Worm (Caenorhabditis elegans) whole organism, early embryonic: ENCODE data around the gene nhr-61.
A peak's percentile ranks its signal among the peaks of the same experiment; 100 is the strongest.

Source experiments
- B0310.2 ChIP-seq: sonication (generic microtip); optimal IDR thresholded peaks from 2 replicates; lab custom pipeline; 2016; ENCODE audit warnings: mild to moderate bottlenecking, missing genetic modification characterization, missing compliant biosample characterization
- aly-1 ChIP-seq: sonication (generic microtip); optimal IDR thresholded peaks from 2 replicates; lab custom pipeline; 2016; ENCODE audit warnings: missing genetic modification characterization, missing compliant biosample characterization
- ama-1 ChIP-seq: fragments of 150-350 bp; optimal IDR thresholded peaks from 2 replicates; lab custom pipeline; 2014
- ceh-36 ChIP-seq: sonication (generic microtip); optimal IDR thresholded peaks from 2 replicates; lab custom pipeline; 2016; ENCODE audit warnings: missing genetic modification characterization, inconsistent platforms, missing compliant biosample characterization
- flt-1 ChIP-seq: fragments of 200-800 bp; sonication (Bioruptor generic); IDR thresholded peaks from 2 replicates; pipeline ENCODE4 v1.3.6; 2022; ENCODE audit warnings: missing genetic modification characterization, missing compliant biosample characterization
- hnd-1 ChIP-seq: sonication (generic microtip); optimal IDR thresholded peaks from 2 replicates; lab custom pipeline; 2016; ENCODE audit warnings: missing genetic modification characterization, missing compliant biosample characterization
- scrt-1 ChIP-seq: fragments of 200-800 bp; sonication (Bioruptor generic); IDR thresholded peaks from 2 replicates; pipeline ENCODE4 v1.3.6; 2022; ENCODE audit warnings: missing genetic modification characterization, missing compliant biosample characterization
- sea-1 ChIP-seq: fragments of 200-800 bp; sonication (Bioruptor generic); conservative IDR thresholded peaks from 2 replicates; pipeline ENCODE4 v1.3.6; 2022; ENCODE audit warnings: missing genetic modification characterization, missing compliant biosample characterization
- tbx-11 ChIP-seq: fragments of 200-800 bp; sonication (Bioruptor generic); IDR thresholded peaks from 2 replicates; pipeline ENCODE4 v1.3.6; 2022; ENCODE audit warnings: missing genetic modification characterization, missing compliant biosample characterization

DNA sequence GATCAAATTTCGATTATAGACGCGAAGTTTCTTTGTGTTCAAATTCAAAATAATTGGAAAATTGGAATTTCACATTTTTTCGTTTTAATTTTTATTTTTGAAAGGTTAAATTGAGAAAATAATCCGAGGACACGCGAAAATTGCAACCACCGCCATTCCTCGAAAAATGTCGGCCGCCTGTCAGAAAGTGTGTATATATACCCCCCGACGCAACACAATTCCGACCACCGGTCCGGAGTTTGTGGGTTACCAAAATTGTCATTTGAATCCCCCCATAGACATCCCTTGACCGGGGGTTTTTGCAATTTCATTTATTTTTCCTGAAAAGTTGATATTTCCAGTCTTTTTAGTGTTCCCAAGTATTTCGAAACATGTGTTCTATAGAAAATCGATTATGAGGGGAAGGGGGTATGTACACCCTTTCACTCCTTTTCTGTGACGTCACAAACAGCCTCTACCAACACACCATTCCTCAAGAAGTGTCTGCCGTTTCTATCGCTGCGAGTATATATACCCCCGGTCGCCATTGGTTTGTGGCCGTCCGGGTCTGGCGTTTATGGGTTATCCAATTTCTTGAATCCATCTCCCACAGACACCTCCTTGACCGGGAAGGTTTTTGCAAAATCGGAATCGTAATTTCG lies 14.0 kb downstream of the nhr-61 start, which contains the start of gene W01D2.3:
- TF ChIP-seq aly-1 = peak; percentile 91
- peak; percentile 95 for TF ChIP-seq B0310.2 (tag; lab: Kevin White, UChicago)
- peak; percentile 79 for TF ChIP-seq flt-1
- peak; percentile 79 for TF ChIP-seq hnd-1 (tag; lab: Kevin White, UChicago)
- TF ChIP-seq ama-1 (lab: Kevin White, UChicago) = no peak
- TF ChIP-seq sea-1 = peak; percentile 88
- TF ChIP-seq ceh-36 (tag; lab: Kevin White, UChicago) = peak; percentile 82
- TF ChIP-seq scrt-1 (GFP tag; lab: Robert Waterston, UW) = peak; percentile 84
- peak; percentile 85 for TF ChIP-seq tbx-11
